Worm (Caenorhabditis elegans) whole organism, L1 larva: Measurements from ENCODE around the gene fbxl-1.

Experiments used
- ama-1 ChIP-seq: fragments of 150-350 bp; optimal IDR thresholded peaks from 2 replicates; lab custom pipeline; 2014
- blmp-1 ChIP-seq: fragments of 150-350 bp; optimal IDR thresholded peaks from 2 replicates; lab custom pipeline; 2014; ENCODE audit warnings: missing biosample characterization, missing genetic modification characterization
- ceh-8 ChIP-seq: fragments of 200-800 bp; sonication (Bioruptor generic); optimal IDR thresholded peaks from 2 replicates; lab custom pipeline; 2018; ENCODE audit warnings: mild to moderate bottlenecking, missing genetic modification characterization, moderate library complexity, missing compliant biosample characterization
- ceh-88 ChIP-seq: fragments of 200-800 bp; sonication (Bioruptor generic); IDR thresholded peaks from 2 replicates; pipeline ENCODE4 v1.3.6; 2022; ENCODE audit warnings: missing genetic modification characterization, missing compliant biosample characterization
- ceh-90 ChIP-seq: sonication (generic microtip); optimal IDR thresholded peaks from 2 replicates; lab custom pipeline; 2016; ENCODE audit warnings: missing genetic modification characterization, missing compliant biosample characterization
- ces-1 ChIP-seq: fragments of 150-350 bp; optimal IDR thresholded peaks from 2 replicates; lab custom pipeline; 2014; ENCODE audit warnings: missing biosample characterization, missing genetic modification reagents, missing genetic modification characterization
- dpl-1 ChIP-seq, 3 experiments: fragments of 150-350 bp in 2 of 3; sonication (generic microtip) in 1 of 3; optimal IDR thresholded peaks; 2 replicates each; lab custom pipeline; 2014 to 2017; ENCODE audit warnings: missing biosample characterization in 3 of 3, missing genetic modification characterization in 3 of 3, missing genetic modification reagents in 3 of 3
- dsc-1 ChIP-seq: sonication (generic microtip); optimal IDR thresholded peaks from 2 replicates; lab custom pipeline; 2016; ENCODE audit warnings: mild to moderate bottlenecking, missing genetic modification characterization, missing compliant biosample characterization
- efl-1 ChIP-seq, 4 experiments: fragments of 150-350 bp; optimal IDR thresholded peaks in 3 of 4; peaks in 1 of 4; 1 replicate in 1 of 4; 2 replicates in 3 of 4; lab custom pipeline; 2014; ENCODE audit warnings: missing biosample characterization in 2 of 4, missing genetic modification characterization in 2 of 4, missing genetic modification reagents in 2 of 4
- elt-2 ChIP-seq: sonication (generic microtip); optimal IDR thresholded peaks from 2 replicates; lab custom pipeline; 2016; ENCODE audit warnings: missing genetic modification characterization, mild to moderate bottlenecking, inconsistent platforms, missing compliant biosample characterization, missing genetic modification reagents
- elt-3 ChIP-seq, 6 experiments: fragments of 150-350 bp in 1 of 6; sonication (generic microtip); optimal IDR thresholded peaks; 2 replicates each; lab custom pipeline; 2017 to 2018; ENCODE audit warnings: missing biosample characterization in 6 of 6, missing genetic modification characterization in 6 of 6, inconsistent platforms in 1 of 6
- hlh-17 ChIP-seq: fragments of 200-800 bp; sonication (Bioruptor generic); optimal IDR thresholded peaks from 2 replicates; lab custom pipeline; 2018; ENCODE audit warnings: missing genetic modification characterization, mild to moderate bottlenecking, missing compliant biosample characterization, moderate library complexity, borderline replicate concordance
- hlh-4 ChIP-seq: sonication (generic microtip); optimal IDR thresholded peaks from 2 replicates; lab custom pipeline; 2016; ENCODE audit warnings: mild to moderate bottlenecking, missing genetic modification characterization, missing compliant biosample characterization
- irx-1 ChIP-seq: sonication (generic microtip); optimal IDR thresholded peaks from 2 replicates; lab custom pipeline; 2016; ENCODE audit warnings: missing genetic modification characterization, missing compliant biosample characterization
- lin-13 ChIP-seq: fragments of 150-350 bp; optimal IDR thresholded peaks from 2 replicates; lab custom pipeline; 2014; ENCODE audit warnings: missing biosample characterization, missing genetic modification reagents, missing genetic modification characterization
- lin-14 ChIP-seq: fragments of 200-800 bp; sonication (Bioruptor generic); optimal IDR thresholded peaks from 2 replicates; lab custom pipeline; 2018; ENCODE audit warnings: mild to moderate bottlenecking, missing genetic modification characterization, moderate library complexity, missing compliant biosample characterization
- lin-35 ChIP-seq, 2 experiments: fragments of 150-350 bp; optimal IDR thresholded peaks; 2 replicates each; lab custom pipeline; 2014; ENCODE audit warnings: missing biosample characterization in 2 of 2, missing genetic modification characterization in 2 of 2, missing genetic modification reagents in 2 of 2
- lsy-2 ChIP-seq, 2 experiments: fragments of 150-350 bp; optimal IDR thresholded peaks; 2 replicates each; lab custom pipeline; 2014; ENCODE audit warnings: missing biosample characterization in 2 of 2, missing genetic modification characterization in 2 of 2
- nhr-19 ChIP-seq: fragments of 200-800 bp; sonication (Bioruptor generic); conservative IDR thresholded peaks from 2 replicates; pipeline ENCODE4 v1.3.6; 2022; ENCODE audit warnings: missing genetic modification characterization, missing compliant biosample characterization
- nhr-20 ChIP-seq: sonication (generic microtip); optimal IDR thresholded peaks from 2 replicates; lab custom pipeline; 2016; ENCODE audit warnings: mild to moderate bottlenecking, missing genetic modification characterization, missing compliant biosample characterization
- nhr-47 ChIP-seq: sonication (generic microtip); optimal IDR thresholded peaks from 2 replicates; lab custom pipeline; 2016; ENCODE audit warnings: mild to moderate bottlenecking, missing genetic modification characterization, moderate library complexity, missing compliant biosample characterization
- nhr-76 ChIP-seq: sonication (generic microtip); optimal IDR thresholded peaks from 2 replicates; lab custom pipeline; 2017; ENCODE audit warnings: missing biosample characterization, missing genetic modification characterization
- nhr-85 ChIP-seq: sonication (generic microtip); peaks from one replicate; lab custom pipeline; 2016; ENCODE audit warnings: missing genetic modification characterization, inconsistent platforms, missing compliant biosample characterization
- rnt-1 ChIP-seq: sonication (generic microtip); optimal IDR thresholded peaks from 2 replicates; lab custom pipeline; 2016; ENCODE audit warnings: mild to moderate bottlenecking, missing genetic modification characterization, moderate library complexity, missing compliant biosample characterization
- snu-23 ChIP-seq: sonication (generic microtip); optimal IDR thresholded peaks from 2 replicates; lab custom pipeline; 2016; ENCODE audit warnings: missing genetic modification characterization, missing compliant biosample characterization
- sptf-1 ChIP-seq: fragments of 150-350 bp; optimal IDR thresholded peaks from 2 replicates; lab custom pipeline; 2014; ENCODE audit warnings: missing biosample characterization, missing genetic modification characterization
- sup-37 ChIP-seq: fragments of 200-800 bp; sonication (Bioruptor generic); optimal IDR thresholded peaks from 2 replicates; lab custom pipeline; 2018; ENCODE audit warnings: mild to moderate bottlenecking, missing genetic modification characterization, missing compliant biosample characterization
- swsn-7 ChIP-seq: sonication (generic microtip); optimal IDR thresholded peaks from 2 replicates; lab custom pipeline; 2016; ENCODE audit warnings: missing genetic modification characterization, missing compliant biosample characterization
- tlp-1 ChIP-seq: fragments of 150-350 bp; optimal IDR thresholded peaks from 2 replicates; lab custom pipeline; 2014; ENCODE audit warnings: missing biosample characterization, missing genetic modification characterization
- unc-86 ChIP-seq: sonication (generic microtip); optimal IDR thresholded peaks from 2 replicates; lab custom pipeline; 2016; ENCODE audit warnings: missing genetic modification characterization, missing compliant biosample characterization
- unc-98 ChIP-seq: fragments of 200-800 bp; sonication (Bioruptor generic); IDR thresholded peaks from 2 replicates; pipeline ENCODE4 v1.3.6; 2022; ENCODE audit warnings: missing genetic modification characterization, missing compliant biosample characterization
- zag-1 ChIP-seq: fragments of 150-350 bp; optimal IDR thresholded peaks from 2 replicates; lab custom pipeline; 2014; ENCODE audit warnings: missing biosample characterization, missing genetic modification characterization

The fbxl-1 gene

ce11 chrIII:8232634-8233033, 5.0 kb downstream of the fbxl-1 start, which contains the start of gene henn-1:
Gene henn-1, plus strand, starts transcription at chrIII:8232651.
- TF ChIP-seq efl-1 (optimal IDR thresholded peaks at IDR 0.05; lab: Kevin White, UChicago) (no peak), efl-1 (GFP tag; optimal IDR thresholded peaks at IDR 0.05 in 1 of 2; lab: Kevin White, UChicago) (peak in 1 of 2 experiments; percentile 90), irx-1 (tag; lab: Kevin White, UChicago) (peak; percentile 3), ama-1 (lab: Kevin White, UChicago) (peak; percentile 22), lsy-2 (tag; optimal IDR thresholded peaks at IDR 0.05; lab: Kevin White, UChicago) (peak in 1 of 2 experiments; percentile 15), nhr-47 (tag; lab: Kevin White, UChicago) (peak; percentile 4), ces-1 (GFP tag; lab: Kevin White, UChicago) (no peak)

ce11 chrIII:8235358-8235757, 7.7 kb downstream of the fbxl-1 start, which contains the start of gene C02F5.14:
Gene C02F5.14, minus strand, starts transcription at chrIII:8235514.
- TF ChIP-seq ceh-90 (tag; lab: Kevin White, UChicago) (no peak), dpl-1 (GFP tag; optimal IDR thresholded peaks at IDR 0.05; lab: Kevin White, UChicago) (no peak), nhr-85 (tag; lab: Kevin White, UChicago) (peak; percentile 48), hlh-4 (no peak), blmp-1 (tag; lab: Kevin White, UChicago) (peak; percentile 95)
- TF ChIP-seq, all 84 proteins: peak for 2

- TF ChIP-seq nhr-76 (tag; lab: Kevin White, UChicago) (no peak), ceh-8 (no peak), snu-23 (no peak), tlp-1 (tag; lab: Kevin White, UChicago) (no peak), unc-98 (GFP tag; lab: Robert Waterston, UW) (no peak), zag-1 (tag; lab: Kevin White, UChicago) (no peak), elt-3 (tag; optimal IDR thresholded peaks at IDR 0.05; lab: Kevin White, UChicago) (no peak), nhr-20 (tag; lab: Kevin White, UChicago) (no peak), rnt-1 (tag; lab: Kevin White, UChicago) (no peak), ceh-88 (no peak), sup-37 (GFP tag; lab: Kevin White, UChicago) (no peak), dsc-1 (tag; lab: Kevin White, UChicago) (no peak), lin-14 (no peak), unc-86 (tag; lab: Kevin White, UChicago) (no peak), lin-13 (GFP tag; lab: Kevin White, UChicago) (no peak), sptf-1 (tag; lab: Kevin White, UChicago) (no peak), irx-1 (tag; lab: Kevin White, UChicago) (no peak)
Measured at ce11 chrIII:8235880-8236279, 8.2 kb downstream of the fbxl-1 start, which contains the start of gene C02F5.5. Gene C02F5.5, plus strand, starts transcription at chrIII:8236180.

- TF ChIP-seq swsn-7 (tag; lab: Kevin White, UChicago) (no peak), elt-2 (tag; lab: Kevin White, UChicago) (peak; percentile 47)
Measured at ce11 chrIII:8237827-8238226, 10.2 kb downstream of the fbxl-1 start, which contains the start of gene tsp-2. Gene tsp-2, minus strand, starts transcription at chrIII:8237935.

- TF ChIP-seq efl-1 (optimal IDR thresholded peaks at IDR 0.05; lab: Kevin White, UChicago) (no peak), efl-1 (GFP tag; optimal IDR thresholded peaks at IDR 0.05 in 1 of 2; lab: Kevin White, UChicago) (peak in 1 of 2 experiments; percentile 69), lin-35 (GFP tag; optimal IDR thresholded peaks at IDR 0.05; lab: Kevin White, UChicago) (no peak), nhr-19 (GFP tag; lab: Robert Waterston, UW) (no peak), nhr-47 (tag; lab: Kevin White, UChicago) (no peak), ama-1 (lab: Kevin White, UChicago) (no peak)
Measured at ce11 chrIII:8239325-8239724, 11.7 kb downstream of the fbxl-1 start, which contains the start of gene tsp-1. Gene tsp-1, minus strand, starts transcription at chrIII:8239423.

- TF ChIP-seq nhr-20 (tag; lab: Kevin White, UChicago) (peak; percentile 12), hlh-17 (GFP tag; lab: Kevin White, UChicago) (no peak)
Measured at ce11 chrIII:8240247-8240646, 12.6 kb downstream of the fbxl-1 start.
